Worm (Caenorhabditis elegans): ENCODE results near the gene F47C12.8.

DNA sequence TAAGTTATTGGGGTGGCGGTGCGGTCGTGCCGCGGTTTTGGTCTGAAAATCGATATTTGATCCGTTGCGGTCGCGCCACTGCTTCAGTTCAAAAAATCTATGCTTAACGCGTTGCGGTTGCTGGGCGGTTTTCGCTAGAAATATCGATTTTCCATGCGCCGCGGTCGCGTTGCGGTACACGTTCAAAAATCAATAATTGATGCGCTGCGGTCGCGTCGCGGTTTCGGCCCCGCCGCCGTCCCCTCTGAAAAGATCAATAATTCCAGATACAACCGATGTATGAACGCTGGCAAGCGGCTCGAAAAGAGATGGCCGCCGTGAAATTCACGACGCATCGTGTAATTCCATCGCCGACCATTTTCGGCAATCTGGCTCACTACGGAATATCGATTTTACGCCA, 42.6 kb upstream of the F47C12.8 start:
- no peak for TF ChIP-seq klf-2 (GFP tag; conservative IDR thresholded peaks at IDR 0.05)
- TF ChIP-seq flt-1 (GFP tag; IDR thresholded peaks at IDR 0.05): no peak
- no peak for TF ChIP-seq cog-1 (tag; optimal IDR thresholded peaks at IDR 0.05)
